Fruit fly (Drosophila melanogaster): ENCODE results near the gene CG46412.
A peak's percentile ranks its signal among the peaks of the same experiment; 100 is the strongest.

dm6 chr3L:11536767-11537419 lies 27.0 kb downstream of the CG46412 start:
- TF ChIP-seq CG33017 (tag; optimal IDR thresholded peaks at IDR 0.05), result no peak
- TF ChIP-seq tj (GFP tag; optimal IDR thresholded peaks at IDR 0.05), result peak; percentile 81
- no peak for TF ChIP-seq cnc (optimal IDR thresholded peaks at IDR 0.05)
- TF ChIP-seq kay (GFP tag; ENCODE audit: borderline replicate concordance), result peak; percentile 89
- no peak for TF ChIP-seq CG1620 (GFP tag; optimal IDR thresholded peaks at IDR 0.05)
- no peak for TF ChIP-seq bab1 (GFP tag; optimal IDR thresholded peaks at IDR 0.05)
- no peak for TF ChIP-seq CG7045 (GFP tag; optimal IDR thresholded peaks at IDR 0.05)
- TF ChIP-seq CG5204 (GFP tag; optimal IDR thresholded peaks at IDR 0.05), result no peak
- no peak for TF ChIP-seq toe (GFP tag; optimal IDR thresholded peaks at IDR 0.05)
- no peak for TF ChIP-seq ovo (GFP tag; optimal IDR thresholded peaks at IDR 0.05)
- TF ChIP-seq CG7101 (tag; optimal IDR thresholded peaks at IDR 0.05), result no peak
- no peak for TF ChIP-seq Hr96 (GFP tag; optimal IDR thresholded peaks at IDR 0.05)
- no peak for TF ChIP-seq Mnt (GFP tag; optimal IDR thresholded peaks at IDR 0.05)
